Fruit fly (Drosophila melanogaster): ENCODE measurements around the gene CG2217.

The CG2217 gene

dm6 chr3R:30424993-30425392 lies 2.2 kb upstream of the CG2217 start, which contains the start of gene CG15536 (continued):
- TF ChIP-seq CG34422 (GFP tag; IDR thresholded peaks at IDR 0.05) (peak; percentile 42; the same call in 1 of the 3 replicates), crp (GFP tag; optimal IDR thresholded peaks at IDR 0.05) (peak; percentile 95 to 99), CG6272 (GFP tag; IDR thresholded peaks at IDR 0.05) (no peak), trh (GFP tag; optimal IDR thresholded peaks at IDR 0.05) (no peak), Opbp (GFP tag; IDR thresholded peaks at IDR 0.05; ENCODE audit: partially characterized antibody) (0 out of 3 replicates have a peak, but pooled peaks have one; percentile 12), CG8290 (GFP tag; optimal IDR thresholded peaks at IDR 0.05) (no peak), CG8290 (tag; optimal IDR thresholded peaks at IDR 0.05) (peak in 1 of 2 experiments; percentile 32), sug (tag; optimal IDR thresholded peaks at IDR 0.05) (peak; percentile 17), CG14014 (GFP tag; IDR thresholded peaks at IDR 0.05) (no peak), Scr (GFP tag; IDR thresholded peaks at IDR 0.05; ENCODE audit: partially characterized antibody) (peak; percentile 56), CG10267 (tag; optimal IDR thresholded peaks at IDR 0.05) (peak; percentile 68), twi (tag; optimal IDR thresholded peaks at IDR 0.05) (peak; percentile 34), CG30431 (GFP tag; optimal IDR thresholded peaks at IDR 0.05) (no peak), hbn (GFP tag; IDR thresholded peaks at IDR 0.05; ENCODE audit: partially characterized antibody) (peak; percentile 36; the same call in 1 of the 2 replicates), danr (GFP tag; IDR thresholded peaks at IDR 0.05) (no peak), CG9876 (GFP tag; optimal IDR thresholded peaks at IDR 0.05) (no peak), Sox100B (GFP tag; optimal IDR thresholded peaks at IDR 0.05) (no peak), Doc3 (GFP tag; IDR thresholded peaks at IDR 0.05; ENCODE audit: partially characterized antibody) (peak; percentile 47; the same call in 2 of the 3 replicates), kah (GFP tag; optimal IDR thresholded peaks at IDR 0.05) (no peak), CG18476 (GFP tag; optimal IDR thresholded peaks at IDR 0.05) (no peak), Mrtf (GFP tag; IDR thresholded peaks at IDR 0.05) (no peak), al (GFP tag; IDR thresholded peaks at IDR 0.05) (no peak), bbx (GFP tag; IDR thresholded peaks at IDR 0.05; ENCODE audit: partially characterized antibody) (peak; percentile 67), Xbp1 (GFP tag; optimal IDR thresholded peaks at IDR 0.05) (peak; percentile 7), amos (GFP tag; IDR thresholded peaks at IDR 0.05; ENCODE audit: partially characterized antibody) (peak; percentile 71), BtbVII (GFP tag; optimal IDR thresholded peaks at IDR 0.05) (no peak), CG3726 (GFP tag; IDR thresholded peaks at IDR 0.05) (no peak), CG15601 (tag; optimal IDR thresholded peaks at IDR 0.05) (no peak), CG15011 (GFP tag; optimal IDR thresholded peaks at IDR 0.05) (no peak), CG16863 (GFP tag; optimal IDR thresholded peaks at IDR 0.05) (no peak), CG10543 (GFP tag; optimal IDR thresholded peaks at IDR 0.05) (no peak), CG10147 (GFP tag; optimal IDR thresholded peaks at IDR 0.05) (no peak), Pdp1 (GFP tag; optimal IDR thresholded peaks at IDR 0.05) (peak in 1 of 2 experiments; percentile 22), lilli (GFP tag; optimal IDR thresholded peaks at IDR 0.05) (no peak), CG4730 (GFP tag; IDR thresholded peaks at IDR 0.05) (no peak), fu2 (GFP tag; optimal IDR thresholded peaks at IDR 0.05) (no peak), cato (GFP tag; optimal IDR thresholded peaks at IDR 0.05; ENCODE audit: borderline replicate concordance) (no peak), CG15073 (GFP tag; optimal IDR thresholded peaks at IDR 0.05) (no peak), YL-1 (GFP tag; optimal IDR thresholded peaks at IDR 0.05) (peak; percentile 60), ham (GFP tag; IDR thresholded peaks at IDR 0.05) (no peak), rib (GFP tag; IDR thresholded peaks at IDR 0.05) (no peak), CTCF (GFP tag; optimal IDR thresholded peaks at IDR 0.05) (peak; percentile 98), sd (tag; optimal IDR thresholded peaks at IDR 0.05) (peak; percentile 96), HLH54F (GFP tag; optimal IDR thresholded peaks at IDR 0.05) (no peak), CG11504 (tag; optimal IDR thresholded peaks at IDR 0.05) (no peak), tna (GFP tag; IDR thresholded peaks at IDR 0.05; ENCODE audit: partially characterized antibody) (peak; percentile 49; the same call in 1 of the 2 replicates), btn (GFP tag; optimal IDR thresholded peaks at IDR 0.05) (no peak), CG3838 (GFP tag; optimal IDR thresholded peaks at IDR 0.05) (no peak), insv (GFP tag; optimal IDR thresholded peaks at IDR 0.05) (peak in 1 of 2 experiments; percentile 24), stc (GFP tag; IDR thresholded peaks at IDR 0.05) (no peak), CG2129 (GFP tag; IDR thresholded peaks at IDR 0.05; ENCODE audit: partially characterized antibody) (no peak; the same call in 1 of the 2 replicates)
